Fruit fly (Drosophila melanogaster) whole organism, prepupa: ENCODE data around the gene CG43057.

Source experiments
- CG10631 ChIP-seq: fragments of 200-800 bp; sonication (Bioruptor generic); optimal IDR thresholded peaks from 2 replicates; lab custom pipeline; 2016; ENCODE audit warnings: missing biosample characterization, missing genetic modification characterization
- CG11902 ChIP-seq: fragments of 200-800 bp; sonication (Bioruptor generic); optimal IDR thresholded peaks from 3 replicates; lab custom pipeline; 2016; ENCODE audit warnings: missing biosample characterization, missing genetic modification characterization
- CG3032 ChIP-seq: fragments of 200-800 bp; optimal IDR thresholded peaks from 2 replicates; lab custom pipeline; 2019; ENCODE audit warnings: missing biosample characterization, mild to moderate bottlenecking, missing genetic modification characterization, moderate library complexity
- CG31627 ChIP-seq: fragments of 200-800 bp; sonication (Bioruptor generic); optimal IDR thresholded peaks from 3 replicates; lab custom pipeline; 2016; ENCODE audit warnings: missing biosample characterization, missing genetic modification characterization
- CG3919 ChIP-seq: fragments of 200-800 bp; sonication (Bioruptor generic); optimal IDR thresholded peaks from 3 replicates; lab custom pipeline; 2016; ENCODE audit warnings: missing biosample characterization, missing genetic modification characterization
- CG6163 ChIP-seq: fragments of 200-800 bp; sonication (Bioruptor generic); IDR thresholded peaks from 3 replicates; pipeline ENCODE4 v1.3.6; 2022; ENCODE audit warnings: missing biosample characterization, missing genetic modification characterization
- CG6854 ChIP-seq: fragments of 200-800 bp; sonication (Bioruptor generic); optimal IDR thresholded peaks from 2 replicates; lab custom pipeline; 2017; ENCODE audit warnings: missing biosample characterization, mild to moderate bottlenecking, missing genetic modification characterization
- Eip93F ChIP-seq: fragments of 200-800 bp; sonication (Bioruptor generic); optimal IDR thresholded peaks from 2 replicates; lab custom pipeline; 2016; ENCODE audit warnings: missing biosample characterization, mild to moderate bottlenecking, missing genetic modification characterization
- Hr38 ChIP-seq: sonication (Bioruptor generic); optimal IDR thresholded peaks from 2 replicates; lab custom pipeline; 2016; ENCODE audit warnings: missing biosample characterization, missing genetic modification characterization
- Sox14 ChIP-seq: fragments of 200-800 bp; sonication (Bioruptor generic); optimal IDR thresholded peaks from 3 replicates; lab custom pipeline; 2016; ENCODE audit warnings: missing biosample characterization, missing genetic modification characterization
- achi ChIP-seq: fragments of 200-800 bp; sonication (Bioruptor generic); optimal IDR thresholded peaks from 3 replicates; lab custom pipeline; 2016; ENCODE audit warnings: missing biosample characterization, missing genetic modification characterization
- esn ChIP-seq: fragments of 200-800 bp; sonication (Bioruptor generic); optimal IDR thresholded peaks from 2 replicates; lab custom pipeline; 2016; ENCODE audit warnings: missing biosample characterization, mild to moderate bottlenecking, missing genetic modification characterization, moderate library complexity
- pdm3 ChIP-seq: fragments of 200-800 bp; sonication (Bioruptor generic); optimal IDR thresholded peaks from 3 replicates; lab custom pipeline; 2016; ENCODE audit warnings: missing biosample characterization, missing genetic modification characterization
- salr ChIP-seq, 2 experiments: fragments of 200-800 bp; sonication (Bioruptor generic); optimal IDR thresholded peaks; 3 replicates each; lab custom pipeline; 2016 to 2018; ENCODE audit warnings: missing biosample characterization in 2 of 2, missing genetic modification characterization in 2 of 2, mild to moderate bottlenecking in 1 of 2

dm6 chr2L:8270916-8271315 lies 27.1 kb upstream of the CG43057 start:
- TF ChIP-seq CG31627 (GFP tag; lab: Kevin White, UChicago) = no peak
- TF ChIP-seq salr (GFP tag; optimal IDR thresholded peaks at IDR 0.05; lab: Kevin White, UChicago) = peak; percentile 29 to 53
- peak; percentile 58 for TF ChIP-seq Sox14 (GFP tag; lab: Kevin White, UChicago)
- TF ChIP-seq CG3919 (GFP tag; lab: Kevin White, UChicago) = peak; percentile 65
- TF ChIP-seq CG6854 (GFP tag; lab: Kevin White, UChicago) = no peak
- TF ChIP-seq esn = peak; percentile 37
- TF ChIP-seq pdm3 = peak; percentile 60
- no peak for TF ChIP-seq Eip93F (GFP tag; lab: Kevin White, UChicago)
- TF ChIP-seq Hr38 (GFP tag; lab: Kevin White, UChicago) = no peak
- TF ChIP-seq CG11902 (GFP tag; lab: Kevin White, UChicago) = no peak
- peak; percentile 72 for TF ChIP-seq CG10631 (GFP tag; lab: Kevin White, UChicago)
- peak; percentile 72 for TF ChIP-seq achi (GFP tag; lab: Kevin White, UChicago)
- peak; percentile 82 for TF ChIP-seq CG6163 (GFP tag; lab: Robert Waterston, UW)
- peak; percentile 44 for TF ChIP-seq CG3032 (tag; lab: Kevin White, UChicago)
